Fruit fly (Drosophila melanogaster): ENCODE data around the gene SelT.
A peak's percentile ranks its signal among the peaks of the same experiment; 100 is the strongest.

SelT gene

dm6 chr2L:5002711-5003402 lies 7.9 kb upstream of the SelT start (continued):
- peak; percentile 27; the same call in 1 of the 2 replicates for TF ChIP-seq Gug (GFP tag; IDR thresholded peaks at IDR 0.05)
- peak; percentile 42 for TF ChIP-seq lz (GFP tag; optimal IDR thresholded peaks at IDR 0.05)
- TF ChIP-seq Sox15 (GFP tag; optimal IDR thresholded peaks at IDR 0.05), result no peak
- no peak for TF ChIP-seq Eip93F (GFP tag; optimal IDR thresholded peaks at IDR 0.05)
- TF ChIP-seq Ets21C (GFP tag; optimal IDR thresholded peaks at IDR 0.05), result no peak
- TF ChIP-seq net (GFP tag; optimal IDR thresholded peaks at IDR 0.05), result peak; percentile 37
- no peak for TF ChIP-seq dsx (GFP tag; optimal IDR thresholded peaks at IDR 0.05; ENCODE audit: poor library complexity, severe bottlenecking)
- TF ChIP-seq Eip78C (GFP tag), result peak; percentile 76
- peak; percentile 41 for TF ChIP-seq esn (GFP tag; optimal IDR thresholded peaks at IDR 0.05)
- no peak for TF ChIP-seq CG10669 (GFP tag; optimal IDR thresholded peaks at IDR 0.05)
- peak; percentile 12 for TF ChIP-seq CG31627 (GFP tag; optimal IDR thresholded peaks at IDR 0.05)
- TF ChIP-seq CG1621 (tag; optimal IDR thresholded peaks at IDR 0.05), result no peak
- TF ChIP-seq CG6163 (GFP tag; IDR thresholded peaks at IDR 0.05), result peak; percentile 82
- no peak for TF ChIP-seq Blimp-1 (GFP tag; optimal IDR thresholded peaks at IDR 0.05)
- no peak for TF ChIP-seq CG6808 (GFP tag; optimal IDR thresholded peaks at IDR 0.05)
- TF ChIP-seq Ets96B (tag; optimal IDR thresholded peaks at IDR 0.05), result peak; percentile 13
- no peak for TF ChIP-seq CG8632 (GFP tag; optimal IDR thresholded peaks at IDR 0.05)

dm6 chr2L:5003670-5004453 lies 6.9 kb upstream of the SelT start:
- TF ChIP-seq CG3919 (GFP tag; optimal IDR thresholded peaks at IDR 0.05), result no peak
- no peak for TF ChIP-seq Ets21C (GFP tag; optimal IDR thresholded peaks at IDR 0.05)
- no peak for TF ChIP-seq dac (GFP tag; optimal IDR thresholded peaks at IDR 0.05)
- no peak for TF ChIP-seq CG6808 (GFP tag; optimal IDR thresholded peaks at IDR 0.05)
- TF ChIP-seq CG6163 (GFP tag; IDR thresholded peaks at IDR 0.05), result 0 out of 3 replicates have a peak, but pooled peaks have one; percentile 8
- TF ChIP-seq CG31627 (GFP tag; optimal IDR thresholded peaks at IDR 0.05), result no peak
- no peak for TF ChIP-seq eg (GFP tag; IDR thresholded peaks at IDR 0.05)

- peak; percentile 87 for TF ChIP-seq CG7368 (GFP tag; optimal IDR thresholded peaks at IDR 0.05)
- peak; percentile 91 for TF ChIP-seq CG6792 (GFP tag; optimal IDR thresholded peaks at IDR 0.05)
- peak; percentile 88 for TF ChIP-seq Eip75B (GFP tag; optimal IDR thresholded peaks at IDR 0.05)
- peak; percentile 90 for TF ChIP-seq Ets96B (tag; optimal IDR thresholded peaks at IDR 0.05)
- peak; percentile 89 for TF ChIP-seq CG10669 (GFP tag; optimal IDR thresholded peaks at IDR 0.05)
- TF ChIP-seq Sox14 (GFP tag; optimal IDR thresholded peaks at IDR 0.05), result peak; percentile 91
- TF ChIP-seq Hr39 (GFP tag; optimal IDR thresholded peaks at IDR 0.05), result peak; percentile 91
- peak; percentile 86 for TF ChIP-seq CG8319 (GFP tag; optimal IDR thresholded peaks at IDR 0.05)
- TF ChIP-seq Blimp-1 (GFP tag; optimal IDR thresholded peaks at IDR 0.05), result peak; percentile 47
- peak; percentile 80 for TF ChIP-seq CG34406 (GFP tag; optimal IDR thresholded peaks at IDR 0.05)
- TF ChIP-seq dsx (GFP tag; optimal IDR thresholded peaks at IDR 0.05; ENCODE audit: poor library complexity, severe bottlenecking), result peak; percentile 88
- peak; percentile 56 for TF ChIP-seq fd85E (GFP tag; optimal IDR thresholded peaks at IDR 0.05)
- peak; percentile 90 for TF ChIP-seq CG10631 (GFP tag; optimal IDR thresholded peaks at IDR 0.05)
- peak; percentile 74 for TF ChIP-seq CG6276 (GFP tag; optimal IDR thresholded peaks at IDR 0.05)
- TF ChIP-seq Smox (GFP tag; optimal IDR thresholded peaks at IDR 0.05), result peak; percentile 84
- TF ChIP-seq CG1621 (tag; optimal IDR thresholded peaks at IDR 0.05), result peak; percentile 85
- TF ChIP-seq vri (GFP tag; optimal IDR thresholded peaks at IDR 0.05), result peak; percentile 73
- peak; percentile 81 for TF ChIP-seq CG8632 (GFP tag; optimal IDR thresholded peaks at IDR 0.05)
- peak; percentile 88 for TF ChIP-seq CG8119 (GFP tag; IDR thresholded peaks at IDR 0.05)
- peak; percentile 95 for TF ChIP-seq CG6163 (GFP tag; IDR thresholded peaks at IDR 0.05)
- TF ChIP-seq Gug (GFP tag; IDR thresholded peaks at IDR 0.05), result peak; percentile 86
- peak; percentile 82 for TF ChIP-seq CG6808 (GFP tag; optimal IDR thresholded peaks at IDR 0.05)
- peak; percentile 90 for TF ChIP-seq OdsH (GFP tag; optimal IDR thresholded peaks at IDR 0.05)
- peak; percentile 94 for TF ChIP-seq svp (GFP tag)
- peak; percentile 91 for TF ChIP-seq achi (GFP tag; optimal IDR thresholded peaks at IDR 0.05)
- peak; percentile 81 for TF ChIP-seq fd59A (GFP tag; optimal IDR thresholded peaks at IDR 0.05)
- TF ChIP-seq Ets21C (GFP tag; optimal IDR thresholded peaks at IDR 0.05), result peak; percentile 82
- TF ChIP-seq CG11762 (GFP tag; optimal IDR thresholded peaks at IDR 0.05; ENCODE audit: insufficient read depth), result peak; percentile 83
- TF ChIP-seq Hr38 (GFP tag; optimal IDR thresholded peaks at IDR 0.05), result peak; percentile 19
- peak; percentile 82 for TF ChIP-seq spab (GFP tag; optimal IDR thresholded peaks at IDR 0.05)
- peak; percentile 88 for TF ChIP-seq acj6 (GFP tag; optimal IDR thresholded peaks at IDR 0.05)
- peak; percentile 96 for TF ChIP-seq Eip78C (GFP tag)
Observed at dm6 chr2L:5004677-5005463, 5.9 kb upstream of the SelT start.

All from whole organism, prepupa.